Fruit fly (Drosophila melanogaster): ENCODE data around the gene Iris.

- TF ChIP-seq CG14711 (tag; optimal IDR thresholded peaks at IDR 0.05) (no peak), CG12768 (GFP tag; optimal IDR thresholded peaks at IDR 0.05) (no peak), CG7101 (tag; optimal IDR thresholded peaks at IDR 0.05) (no peak), cic (GFP tag; optimal IDR thresholded peaks at IDR 0.05) (no peak), cnc (optimal IDR thresholded peaks at IDR 0.05) (no peak), kay (GFP tag; ENCODE audit: borderline replicate concordance) (no peak), CG33017 (tag; optimal IDR thresholded peaks at IDR 0.05) (no peak), CG5204 (GFP tag; optimal IDR thresholded peaks at IDR 0.05) (no peak), Hr96 (GFP tag; optimal IDR thresholded peaks at IDR 0.05) (no peak), toe (GFP tag; optimal IDR thresholded peaks at IDR 0.05) (no peak), bab1 (GFP tag; optimal IDR thresholded peaks at IDR 0.05) (no peak), tj (GFP tag; optimal IDR thresholded peaks at IDR 0.05) (no peak), CG1620 (GFP tag; optimal IDR thresholded peaks at IDR 0.05) (no peak), Mnt (GFP tag; optimal IDR thresholded peaks at IDR 0.05) (no peak)
Observed at dm6 chr2L:1082668-1083067, 51.2 kb downstream of the Iris start.

Data from whole organism, adult.